Worm (Caenorhabditis elegans): ENCODE data around the gene ZC317.7.
"Not testable (repeated sequence)": the region's sequence is repeated elsewhere in the genome, so short reads cannot be mapped to it uniquely, and the experiment has no call there.

ZC317.7 gene

ce11 chrV:5487180-5487579 lies 16.4 kb upstream of the ZC317.7 start:
- TF ChIP-seq ceh-43 (GFP tag; optimal IDR thresholded peaks at IDR 0.05) (no peak), sem-2 (GFP tag; optimal IDR thresholded peaks at IDR 0.05) (no peak), ztf-11 (tag; optimal IDR thresholded peaks at IDR 0.05) (no peak), bed-3 (GFP tag; optimal IDR thresholded peaks at IDR 0.05) (no peak), unc-62 (GFP tag; optimal IDR thresholded peaks at IDR 0.05) (no peak), mab-5 (tag; optimal IDR thresholded peaks at IDR 0.05) (no peak), zip-8 (tag; optimal IDR thresholded peaks at IDR 0.05) (no peak), snpc-4 (tag; optimal IDR thresholded peaks at IDR 0.05) (no peak), ceh-83 (GFP tag; optimal IDR thresholded peaks at IDR 0.05) (no peak), mls-2 (tag; optimal IDR thresholded peaks at IDR 0.05) (no peak), lin-32 (GFP tag; optimal IDR thresholded peaks at IDR 0.05) (no peak), elt-3 (tag; optimal IDR thresholded peaks at IDR 0.05) (no peak), M03D4.4 (tag; optimal IDR thresholded peaks at IDR 0.05) (no peak), nhr-12 (tag; optimal IDR thresholded peaks at IDR 0.05) (no peak), drap-1 (GFP tag; optimal IDR thresholded peaks at IDR 0.05) (no peak), ces-1 (GFP tag; optimal IDR thresholded peaks at IDR 0.05) (no peak), pha-4 (tag; optimal IDR thresholded peaks at IDR 0.05) (no peak)

ce11 chrV:5484866-5485265 lies 14.0 kb upstream of the ZC317.7 start, which contains the start of gene srg-65:
Gene srg-65, minus strand, starts transcription at chrV:5484966.
- no peak for TF ChIP-seq M03D4.4 (tag; optimal IDR thresholded peaks at IDR 0.05)
- no peak for TF ChIP-seq sem-2 (GFP tag; optimal IDR thresholded peaks at IDR 0.05)
- no peak for TF ChIP-seq nhr-237 (tag; optimal IDR thresholded peaks at IDR 0.05)
- TF ChIP-seq zip-8 (tag; optimal IDR thresholded peaks at IDR 0.05), result no peak
- no peak for TF ChIP-seq snpc-4 (tag; optimal IDR thresholded peaks at IDR 0.05)
- TF ChIP-seq lsy-2 (tag; optimal IDR thresholded peaks at IDR 0.05), result no peak
- no peak for TF ChIP-seq bed-3 (GFP tag; optimal IDR thresholded peaks at IDR 0.05)
- no peak for TF ChIP-seq mep-1 (tag; optimal IDR thresholded peaks at IDR 0.05)
- TF ChIP-seq sptf-1 (tag; optimal IDR thresholded peaks at IDR 0.05), result no peak
- TF ChIP-seq ztf-11 (tag; optimal IDR thresholded peaks at IDR 0.05), result no peak
- TF ChIP-seq lin-13 (tag; optimal IDR thresholded peaks at IDR 0.05), result no peak
- TF ChIP-seq nhr-76 (tag; optimal IDR thresholded peaks at IDR 0.05), result no peak
- TF ChIP-seq pha-4 (tag; optimal IDR thresholded peaks at IDR 0.05), result no peak
- no peak for TF ChIP-seq blmp-1 (tag; optimal IDR thresholded peaks at IDR 0.05)

ce11 chrV:5482315-5482714 lies 11.5 kb upstream of the ZC317.7 start, which contains the start of gene srg-66:
Gene srg-66, minus strand, starts transcription at chrV:5482415.
- TF ChIP-seq ceh-43 (GFP tag; optimal IDR thresholded peaks at IDR 0.05) (no peak), mep-1 (tag; optimal IDR thresholded peaks at IDR 0.05) (no peak), cnd-1 (tag; optimal IDR thresholded peaks at IDR 0.05) (no peak), lin-32 (GFP tag; optimal IDR thresholded peaks at IDR 0.05) (no peak), lsy-2 (tag; optimal IDR thresholded peaks at IDR 0.05) (no peak), ztf-11 (tag; optimal IDR thresholded peaks at IDR 0.05) (no peak), zip-8 (tag; optimal IDR thresholded peaks at IDR 0.05) (no peak), flh-1 (GFP tag; optimal IDR thresholded peaks at IDR 0.05) (no peak), sem-2 (GFP tag; optimal IDR thresholded peaks at IDR 0.05) (no peak), elt-1 (tag; optimal IDR thresholded peaks at IDR 0.05; ENCODE audit: borderline replicate concordance, insufficient read depth) (no peak), drap-1 (GFP tag; optimal IDR thresholded peaks at IDR 0.05) (no peak), nhr-28 (tag; optimal IDR thresholded peaks at IDR 0.05) (no peak), nhr-76 (tag; optimal IDR thresholded peaks at IDR 0.05) (no peak), blmp-1 (tag; optimal IDR thresholded peaks at IDR 0.05) (no peak), ceh-39 (tag; optimal IDR thresholded peaks at IDR 0.05) (no peak), mab-5 (tag; optimal IDR thresholded peaks at IDR 0.05) (no peak), ceh-83 (GFP tag; optimal IDR thresholded peaks at IDR 0.05) (no peak), mls-2 (tag; optimal IDR thresholded peaks at IDR 0.05) (no peak), ham-2 (GFP tag; optimal IDR thresholded peaks at IDR 0.05) (no peak)

- TF ChIP-seq nhr-76 (tag; optimal IDR thresholded peaks at IDR 0.05), result no peak
Observed at ce11 chrV:5477719-5478118, 6.9 kb upstream of the ZC317.7 start.

DNA sequence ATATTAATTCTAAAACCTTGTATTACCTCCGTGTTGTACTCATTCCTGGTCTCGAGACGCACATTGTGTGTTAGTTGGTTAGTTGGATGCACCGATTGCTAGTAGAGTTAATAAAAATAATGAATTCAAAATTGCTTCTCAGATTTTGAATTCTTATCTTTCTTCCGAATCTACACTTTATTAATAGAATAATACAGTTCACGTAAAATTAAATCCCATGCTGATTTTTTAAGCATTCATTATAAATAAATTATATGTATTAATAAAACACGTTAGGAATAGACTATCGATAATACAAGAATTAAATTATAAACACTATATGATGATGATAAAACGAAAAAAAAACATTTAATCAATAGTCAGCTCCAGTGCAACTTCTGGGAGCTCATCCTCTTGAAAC lies 2.3 kb downstream of the ZC317.7 start, which contains the start of gene ZC317.6:
Gene ZC317.6, minus strand, starts transcription at position 101 of the 400 bp plus-strand sequence.
- not testable (repeated sequence) for TF ChIP-seq ztf-11, nhr-28, hlh-1 (tag; optimal IDR thresholded peaks at IDR 0.05)

All from whole organism, mixed stage, embryonic.